Worm (Caenorhabditis elegans): ENCODE measurements around the gene srbc-55.

- TF ChIP-seq ama-1 (optimal IDR thresholded peaks at IDR 0.05), result no peak
- TF ChIP-seq ets-7 (tag; optimal IDR thresholded peaks at IDR 0.05), result no peak
- TF ChIP-seq pes-1 (GFP tag; IDR thresholded peaks at IDR 0.05), result no peak
- TF ChIP-seq ceh-36 (tag; optimal IDR thresholded peaks at IDR 0.05), result no peak
- no peak for TF ChIP-seq hmbx-1 (tag; optimal IDR thresholded peaks at IDR 0.05)
Measured at ce11 chrV:15833622-15834021, 3.8 kb upstream of the srbc-55 start, which contains the start of gene srbc-54.

All from whole organism, early embryonic.